Fruit fly (Drosophila melanogaster): ENCODE data around the gene Dnai2.

DNA sequence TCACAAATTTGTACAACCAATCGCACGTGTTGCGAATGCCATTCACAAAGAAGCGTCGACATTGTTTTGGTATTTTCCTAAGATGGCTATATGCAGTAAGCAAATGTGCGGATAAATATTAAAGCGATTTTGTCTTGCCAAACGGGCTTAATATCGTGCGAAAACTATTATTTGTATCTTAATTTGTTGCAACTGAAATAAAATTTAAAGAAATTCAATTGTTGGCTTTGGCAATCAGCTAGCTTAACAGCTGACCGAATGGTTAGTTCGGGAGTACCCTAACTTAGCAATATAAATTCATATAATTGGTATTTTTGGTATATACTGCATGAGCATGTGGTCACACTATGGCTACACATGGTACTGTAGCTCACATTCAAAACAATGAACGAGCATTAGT, 50.7 kb downstream of the Dnai2 start, which contains the start of the genes RIOK1 and Polr3H:
- TF ChIP-seq fru (GFP tag; optimal IDR thresholded peaks at IDR 0.05) (no peak), Rel (GFP tag; optimal IDR thresholded peaks at IDR 0.05) (no peak), Rel (tag; optimal IDR thresholded peaks at IDR 0.05) (peak; percentile 89), dsf (GFP tag; optimal IDR thresholded peaks at IDR 0.05; ENCODE audit: borderline replicate concordance) (peak; percentile 48)
